Worm (Caenorhabditis elegans) whole organism, young adult: ENCODE data around the gene lhfp-4.

Experiments used
- C06A6.2 ChIP-seq: fragments of 200-800 bp; sonication (Bioruptor generic); conservative IDR thresholded peaks from 2 replicates; pipeline ENCODE4 v1.3.6; 2022; ENCODE audit warnings: missing genetic modification characterization, missing compliant biosample characterization
- D2030.7 ChIP-seq: fragments of 200-800 bp; sonication (Bioruptor generic); IDR thresholded peaks from 2 replicates; pipeline ENCODE4 v1.3.6; 2022; ENCODE audit warnings: missing genetic modification reagents, missing genetic modification characterization, missing compliant biosample characterization
- F23B12.7 ChIP-seq: sonication (generic microtip); optimal IDR thresholded peaks from 2 replicates; lab custom pipeline; 2017; ENCODE audit warnings: missing genetic modification characterization, mild to moderate bottlenecking, missing compliant biosample characterization, antibody characterized with exemption, moderate library complexity; ENCODE audit not compliant: insufficient read depth
- F55B11.4 ChIP-seq: sonication (generic microtip); optimal IDR thresholded peaks from 2 replicates; lab custom pipeline; 2016; ENCODE audit warnings: missing compliant biosample characterization, missing genetic modification characterization, borderline replicate concordance; ENCODE audit not compliant: insufficient read depth
- K11D2.4 ChIP-seq: fragments of 200-800 bp; sonication (Bioruptor generic); IDR thresholded peaks from 2 replicates; pipeline ENCODE4 v1.3.6; 2022; ENCODE audit warnings: missing genetic modification reagents, missing genetic modification characterization, missing compliant biosample characterization
- Y53G8AR.9 ChIP-seq: fragments of 200-800 bp; sonication (Bioruptor generic); conservative IDR thresholded peaks from 2 replicates; pipeline ENCODE4 v1.3.6; 2022; ENCODE audit warnings: missing genetic modification reagents, missing genetic modification characterization, missing compliant biosample characterization
- ZK185.1 ChIP-seq: sonication (generic microtip); optimal IDR thresholded peaks from 2 replicates; lab custom pipeline; 2016; ENCODE audit warnings: mild to moderate bottlenecking, missing genetic modification characterization, missing compliant biosample characterization; ENCODE audit not compliant: poor library complexity, severe bottlenecking
- akir-1 ChIP-seq: fragments of 200-800 bp; sonication (Bioruptor generic); optimal IDR thresholded peaks from 2 replicates; lab custom pipeline; 2018; ENCODE audit warnings: mild to moderate bottlenecking, missing genetic modification characterization, moderate library complexity, missing compliant biosample characterization
- aptf-3 ChIP-seq: fragments of 200-800 bp; sonication (Bioruptor generic); IDR thresholded peaks from 2 replicates; pipeline ENCODE4 v1.3.6; 2022; ENCODE audit warnings: missing genetic modification characterization, missing compliant biosample characterization
- atf-7 ChIP-seq: sonication (generic microtip); optimal IDR thresholded peaks from 2 replicates; lab custom pipeline; 2017; ENCODE audit warnings: mild to moderate bottlenecking, missing genetic modification characterization, missing compliant biosample characterization
- athp-1 ChIP-seq: sonication (generic microtip); optimal IDR thresholded peaks from 2 replicates; lab custom pipeline; 2017; ENCODE audit warnings: mild to moderate bottlenecking, missing genetic modification characterization, missing compliant biosample characterization
- attf-3 ChIP-seq: fragments of 200-800 bp; sonication (Bioruptor generic); conservative IDR thresholded peaks from 2 replicates; pipeline ENCODE4 v1.3.6; 2022; ENCODE audit warnings: missing genetic modification reagents, missing genetic modification characterization, missing compliant biosample characterization
- attf-5 ChIP-seq: fragments of 200-800 bp; sonication (Bioruptor generic); optimal IDR thresholded peaks from 2 replicates; lab custom pipeline; 2018; ENCODE audit warnings: mild to moderate bottlenecking, missing genetic modification characterization, missing compliant biosample characterization
- ceh-100 ChIP-seq: fragments of 200-800 bp; sonication (Bioruptor generic); IDR thresholded peaks from 2 replicates; pipeline ENCODE4 v1.3.6; 2022; ENCODE audit warnings: missing genetic modification reagents, missing genetic modification characterization, missing compliant biosample characterization
- ceh-27 ChIP-seq: fragments of 200-800 bp; sonication (Bioruptor generic); optimal IDR thresholded peaks from 2 replicates; lab custom pipeline; 2018; ENCODE audit warnings: mild to moderate bottlenecking, missing genetic modification characterization, moderate library complexity, missing compliant biosample characterization
- ceh-58 ChIP-seq: fragments of 200-800 bp; sonication (Bioruptor generic); IDR thresholded peaks from 2 replicates; pipeline ENCODE4 v1.3.6; 2022; ENCODE audit warnings: missing genetic modification characterization, missing compliant biosample characterization
- ceh-79 ChIP-seq: sonication (generic microtip); optimal IDR thresholded peaks from 2 replicates; lab custom pipeline; 2017; ENCODE audit warnings: mild to moderate bottlenecking, missing genetic modification characterization, missing compliant biosample characterization
- ceh-91 ChIP-seq: fragments of 200-800 bp; sonication (Bioruptor generic); IDR thresholded peaks from 2 replicates; pipeline ENCODE4 v1.3.6; 2022; ENCODE audit warnings: missing genetic modification reagents, missing genetic modification characterization, missing compliant biosample characterization
- die-1 ChIP-seq: sonication (generic microtip); optimal IDR thresholded peaks from 2 replicates; lab custom pipeline; 2016; ENCODE audit warnings: missing genotype, mild to moderate bottlenecking, missing genetic modification characterization, missing compliant biosample characterization
- dox-1 ChIP-seq: fragments of 200-800 bp; sonication (Bioruptor generic); IDR thresholded peaks from 2 replicates; pipeline ENCODE4 v1.3.6; 2022; ENCODE audit warnings: missing genetic modification reagents, missing genetic modification characterization, missing compliant biosample characterization
- dpl-1 ChIP-seq: fragments of 150-350 bp; optimal IDR thresholded peaks from 2 replicates; lab custom pipeline; 2014; ENCODE audit warnings: missing biosample characterization, missing genetic modification reagents, missing genetic modification characterization
- egl-18 ChIP-seq: fragments of 200-800 bp; sonication (Bioruptor generic); IDR thresholded peaks from 2 replicates; pipeline ENCODE4 v1.3.6; 2022; ENCODE audit warnings: missing genetic modification reagents, missing genetic modification characterization, missing compliant biosample characterization
- ets-4 ChIP-seq: fragments of 200-800 bp; sonication (Bioruptor generic); optimal IDR thresholded peaks from 2 replicates; lab custom pipeline; 2018; ENCODE audit warnings: mild to moderate bottlenecking, missing genetic modification characterization, missing compliant biosample characterization
- gei-17 ChIP-seq: fragments of 200-800 bp; sonication (Bioruptor generic); optimal IDR thresholded peaks from 2 replicates; lab custom pipeline; 2018; ENCODE audit warnings: mild to moderate bottlenecking, missing genetic modification characterization, missing compliant biosample characterization
- hlh-12 ChIP-seq: sonication (generic microtip); optimal IDR thresholded peaks from 2 replicates; lab custom pipeline; 2016; ENCODE audit warnings: missing genetic modification characterization, missing compliant biosample characterization
- hmg-1.2 ChIP-seq: fragments of 200-800 bp; sonication (Bioruptor generic); IDR thresholded peaks from 2 replicates; pipeline ENCODE4 v1.3.6; 2022; ENCODE audit warnings: missing genetic modification reagents, missing genetic modification characterization, missing compliant biosample characterization
- hsf-1 ChIP-seq: fragments of 200-800 bp; sonication (Bioruptor generic); IDR thresholded peaks from 2 replicates; pipeline ENCODE4 v1.3.6; 2022; ENCODE audit warnings: missing genetic modification reagents, missing genetic modification characterization, missing compliant biosample characterization
- let-526 ChIP-seq: fragments of 200-800 bp; sonication (Bioruptor generic); IDR thresholded peaks from 2 replicates; pipeline ENCODE4 v1.3.6; 2022; ENCODE audit warnings: missing genetic modification reagents, missing genetic modification characterization, missing compliant biosample characterization
- lin-40 ChIP-seq: sonication (generic microtip); optimal IDR thresholded peaks from 2 replicates; lab custom pipeline; 2016; ENCODE audit warnings: missing genetic modification characterization, mild to moderate bottlenecking, missing compliant biosample characterization, missing genotype, missing genetic modification reagents
- lir-1 ChIP-seq: fragments of 200-800 bp; sonication (Bioruptor generic); conservative IDR thresholded peaks from 2 replicates; pipeline ENCODE4 v1.3.6; 2022; ENCODE audit warnings: missing genetic modification reagents, missing genetic modification characterization, missing compliant biosample characterization
- lsy-27 ChIP-seq: sonication (generic microtip); optimal IDR thresholded peaks from 2 replicates; lab custom pipeline; 2017; ENCODE audit warnings: missing genetic modification characterization, mild to moderate bottlenecking, missing compliant biosample characterization, antibody characterized with exemption, missing genotype, borderline replicate concordance; ENCODE audit not compliant: insufficient read depth
- madf-8 ChIP-seq: fragments of 200-800 bp; sonication (Bioruptor generic); conservative IDR thresholded peaks from 2 replicates; pipeline ENCODE4 v1.3.6; 2022; ENCODE audit warnings: missing genetic modification reagents, missing genetic modification characterization, missing compliant biosample characterization
- mcd-1 ChIP-seq: fragments of 200-800 bp; sonication (Bioruptor generic); IDR thresholded peaks from 2 replicates; pipeline ENCODE4 v1.3.6; 2022; ENCODE audit warnings: missing genetic modification reagents, missing genetic modification characterization, missing compliant biosample characterization
- mes-4 ChIP-seq: sonication (generic microtip); optimal IDR thresholded peaks from 2 replicates; lab custom pipeline; 2016; ENCODE audit warnings: missing genotype, missing genetic modification characterization, missing compliant biosample characterization
- nhr-120 ChIP-seq: fragments of 200-800 bp; sonication (Bioruptor generic); IDR thresholded peaks from 2 replicates; pipeline ENCODE4 v1.3.6; 2022; ENCODE audit warnings: missing genetic modification characterization, missing compliant biosample characterization
- nhr-27 ChIP-seq: fragments of 200-800 bp; sonication (Bioruptor generic); optimal IDR thresholded peaks from 2 replicates; lab custom pipeline; 2018; ENCODE audit warnings: mild to moderate bottlenecking, missing genetic modification characterization, moderate library complexity, missing compliant biosample characterization
- rcor-1 ChIP-seq: fragments of 200-800 bp; sonication (Bioruptor generic); IDR thresholded peaks from 2 replicates; pipeline ENCODE4 v1.3.6; 2022; ENCODE audit warnings: missing genetic modification reagents, missing genetic modification characterization, missing compliant biosample characterization
- repo-1 ChIP-seq: sonication (generic microtip); optimal IDR thresholded peaks from 2 replicates; lab custom pipeline; 2017; ENCODE audit warnings: mild to moderate bottlenecking, missing genetic modification characterization, missing compliant biosample characterization
- sdz-38 ChIP-seq: sonication (generic microtip); optimal IDR thresholded peaks from 2 replicates; lab custom pipeline; 2016; ENCODE audit warnings: missing genotype, missing genetic modification characterization, missing compliant biosample characterization
- snpc-1.1 ChIP-seq: sonication (generic microtip); optimal IDR thresholded peaks from 2 replicates; lab custom pipeline; 2017; ENCODE audit warnings: missing genetic modification characterization, mild to moderate bottlenecking, missing compliant biosample characterization, antibody characterized with exemption, moderate library complexity, missing genotype, missing genetic modification reagents; ENCODE audit not compliant: insufficient read depth
- snpc-1.3 ChIP-seq: sonication (generic microtip); optimal IDR thresholded peaks from 2 replicates; lab custom pipeline; 2017; ENCODE audit warnings: missing genetic modification characterization, mild to moderate bottlenecking, missing compliant biosample characterization, antibody characterized with exemption, moderate library complexity, missing genotype, missing genetic modification reagents; ENCODE audit not compliant: insufficient read depth
- snpc-3.4 ChIP-seq: sonication (generic microtip); optimal IDR thresholded peaks from 2 replicates; lab custom pipeline; 2017; ENCODE audit warnings: missing genetic modification characterization, mild to moderate bottlenecking, missing compliant biosample characterization, antibody characterized with exemption, moderate library complexity, missing genotype, missing genetic modification reagents
- unc-62 ChIP-seq: fragments of 150-350 bp; optimal IDR thresholded peaks from 2 replicates; lab custom pipeline; 2014; ENCODE audit warnings: missing biosample characterization, missing genetic modification reagents, missing genetic modification characterization
- zim-3 ChIP-seq: sonication (generic microtip); optimal IDR thresholded peaks from 2 replicates; lab custom pipeline; 2017; ENCODE audit warnings: mild to moderate bottlenecking, missing genetic modification characterization, moderate library complexity, missing compliant biosample characterization
- ztf-18 ChIP-seq: sonication (generic microtip); optimal IDR thresholded peaks from 2 replicates; lab custom pipeline; 2016; ENCODE audit warnings: missing genotype, mild to moderate bottlenecking, missing genetic modification characterization, missing compliant biosample characterization
- ztf-26 ChIP-seq: sonication (generic microtip); optimal IDR thresholded peaks from 2 replicates; lab custom pipeline; 2017; ENCODE audit warnings: missing genetic modification characterization, missing compliant biosample characterization
- ztf-28 ChIP-seq: fragments of 200-800 bp; sonication (Bioruptor generic); IDR thresholded peaks from 2 replicates; pipeline ENCODE4 v1.3.6; 2022; ENCODE audit warnings: missing genetic modification reagents, missing genetic modification characterization, missing compliant biosample characterization
- ztf-6 ChIP-seq: fragments of 200-800 bp; sonication (Bioruptor generic); IDR thresholded peaks from 2 replicates; pipeline ENCODE4 v1.3.6; 2022; ENCODE audit warnings: missing genetic modification reagents, missing genetic modification characterization, missing compliant biosample characterization

Gene lhfp-4

ce11 chrIV:17278363-17278762 lies 3.0 kb downstream of the lhfp-4 start (continued):
- TF ChIP-seq attf-3 (peak; percentile 74), dpl-1 (GFP tag; lab: Kevin White, UChicago) (peak; percentile 45), ztf-28 (GFP tag; lab: Robert Waterston, UW) (peak; percentile 92), ztf-18 (peak; percentile 78), nhr-120 (GFP tag; lab: Robert Waterston, UW) (no peak), aptf-3 (peak; percentile 24; the same call in 1 of the 2 replicates), hsf-1 (peak; percentile 100), madf-8 (GFP tag; lab: Robert Waterston, UW) (peak; percentile 61), atf-7 (tag; lab: Kevin White, UChicago) (peak; percentile 96), athp-1 (tag; lab: Kevin White, UChicago) (peak; percentile 96), rcor-1 (GFP tag; lab: Robert Waterston, UW) (peak; percentile 91), ztf-6 (GFP tag; lab: Robert Waterston, UW) (peak; percentile 94), snpc-1.1 (no peak), ZK185.1 (tag; lab: Kevin White, UChicago) (peak; percentile 79), ceh-91 (GFP tag; lab: Robert Waterston, UW) (peak; percentile 92), egl-18 (GFP tag; lab: Robert Waterston, UW) (peak; percentile 88), ztf-26 (peak; percentile 97), let-526 (GFP tag; lab: Robert Waterston, UW) (peak; percentile 98), unc-62 (GFP tag; lab: Kevin White, UChicago) (no peak), sdz-38 (tag; lab: Kevin White, UChicago) (no peak), ets-4 (GFP tag; lab: Kevin White, UChicago) (no peak), mcd-1 (GFP tag; lab: Robert Waterston, UW) (peak; percentile 92), lir-1 (GFP tag; lab: Robert Waterston, UW) (peak; percentile 96), lin-40 (tag; lab: Kevin White, UChicago) (peak; percentile 99), snpc-3.4 (tag; lab: Kevin White, UChicago) (peak; percentile 80), ceh-100 (GFP tag; lab: Robert Waterston, UW) (peak; percentile 81), D2030.7 (peak; percentile 99), K11D2.4 (GFP tag; lab: Robert Waterston, UW) (peak; percentile 96), mes-4 (tag; lab: Kevin White, UChicago) (no peak), dox-1 (peak; percentile 96), F23B12.7 (tag; lab: Kevin White, UChicago) (no peak), zim-3 (tag; lab: Kevin White, UChicago) (peak; percentile 95), gei-17 (GFP tag; lab: Kevin White, UChicago) (peak; percentile 88), lsy-27 (tag; lab: Kevin White, UChicago) (peak; percentile 1), nhr-27 (tag; lab: Kevin White, UChicago) (peak; percentile 29), C06A6.2 (GFP tag; lab: Robert Waterston, UW) (peak; percentile 91), F55B11.4 (tag; lab: Kevin White, UChicago) (no peak), hlh-12 (tag; lab: Kevin White, UChicago) (no peak), ceh-27 (peak; percentile 96), hmg-1.2 (peak; percentile 91), Y53G8AR.9 (GFP tag; lab: Robert Waterston, UW) (peak; percentile 97), attf-5 (GFP tag; lab: Kevin White, UChicago) (peak; percentile 91), repo-1 (tag; lab: Kevin White, UChicago) (peak; percentile 97), ceh-58 (GFP tag; lab: Robert Waterston, UW) (no peak), die-1 (tag; lab: Kevin White, UChicago) (peak; percentile 24), snpc-1.3 (tag; lab: Kevin White, UChicago) (peak; percentile 61), akir-1 (GFP tag; lab: Kevin White, UChicago) (peak; percentile 1), ceh-79 (peak; percentile 79)
